Fruit fly (Drosophila melanogaster): ENCODE results near the gene Agpat2.

The Agpat2 gene

dm6 chr2L:8416350-8417046, 47.3 kb downstream of the Agpat2 start:
- TF ChIP-seq CG7045 (GFP tag; optimal IDR thresholded peaks at IDR 0.05) (peak; percentile 5), kay (GFP tag; ENCODE audit: borderline replicate concordance) (no peak), ovo (GFP tag; optimal IDR thresholded peaks at IDR 0.05) (no peak), CG1620 (GFP tag; optimal IDR thresholded peaks at IDR 0.05) (no peak), CG5204 (GFP tag; optimal IDR thresholded peaks at IDR 0.05) (no peak), CG14711 (tag; optimal IDR thresholded peaks at IDR 0.05) (no peak), Hr96 (GFP tag; optimal IDR thresholded peaks at IDR 0.05) (peak; percentile 33), cnc (optimal IDR thresholded peaks at IDR 0.05) (no peak), CG33017 (tag; optimal IDR thresholded peaks at IDR 0.05) (peak; percentile 1), Mnt (GFP tag; optimal IDR thresholded peaks at IDR 0.05) (no peak), Crg-1 (GFP tag; optimal IDR thresholded peaks at IDR 0.05) (no peak), toe (GFP tag; optimal IDR thresholded peaks at IDR 0.05) (no peak), bab1 (GFP tag; optimal IDR thresholded peaks at IDR 0.05) (peak; percentile 8), tj (GFP tag; optimal IDR thresholded peaks at IDR 0.05) (peak; percentile 10), CG7101 (tag; optimal IDR thresholded peaks at IDR 0.05) (no peak), cic (GFP tag; optimal IDR thresholded peaks at IDR 0.05) (peak; percentile 19)

DNA sequence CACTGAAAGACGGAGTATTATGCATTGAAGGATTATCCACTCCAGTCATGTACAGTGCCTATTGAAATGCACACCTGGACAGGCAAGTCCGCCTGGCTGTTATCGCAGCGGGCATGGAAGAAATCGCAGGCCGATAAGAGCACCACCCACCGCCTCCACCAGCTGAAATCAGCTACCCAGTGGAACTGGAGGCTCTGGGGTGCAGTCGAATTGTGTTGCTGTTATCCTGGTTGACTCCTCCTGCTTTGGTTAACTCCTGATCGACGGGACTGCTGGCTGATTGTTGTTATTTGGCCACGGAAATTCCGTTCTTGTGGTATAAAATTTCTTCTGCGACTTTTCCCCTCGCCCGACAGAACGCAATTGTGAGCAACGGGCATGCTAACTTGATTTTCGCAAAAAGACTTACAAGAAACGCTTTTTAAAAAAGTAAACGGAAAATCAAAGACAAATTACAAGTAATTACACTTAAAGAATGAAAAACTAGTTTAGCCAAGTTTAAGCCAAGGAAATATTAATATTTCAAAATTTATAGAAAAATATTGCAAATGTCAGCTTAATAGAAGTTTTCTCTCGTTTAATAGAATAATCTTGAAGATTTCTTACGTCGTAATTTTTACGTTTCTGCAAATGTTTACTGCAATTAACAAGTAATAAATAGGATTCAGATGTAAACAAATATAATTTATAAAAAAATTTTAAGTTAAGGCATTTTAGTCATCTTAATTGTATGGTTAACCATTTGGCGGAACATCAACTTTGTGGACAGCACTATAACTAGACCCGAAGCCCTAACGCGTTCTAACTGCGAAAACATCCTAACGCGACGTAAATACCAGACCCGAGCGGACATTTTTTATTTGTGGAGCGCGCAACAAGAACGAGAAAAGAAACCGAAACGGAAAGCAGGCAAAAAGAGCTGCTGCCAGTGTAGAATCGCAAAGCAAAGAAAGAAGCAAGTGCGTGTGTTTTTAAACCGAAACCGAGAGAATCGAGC, 48.6 kb downstream of the Agpat2 start, which contains the start of the genes CG13398 and Akap200:
CG13398 (minus strand) TSS at position 370 of the 997 bp plus-strand sequence.
Akap200 (plus strand) TSS at position 804 of the 997 bp plus-strand sequence.
- peak; percentile 25 for TF ChIP-seq CG7045 (GFP tag; optimal IDR thresholded peaks at IDR 0.05)
- TF ChIP-seq CG5204 (GFP tag; optimal IDR thresholded peaks at IDR 0.05), result peak; percentile 60
- peak; percentile 51 for TF ChIP-seq CG33017 (tag; optimal IDR thresholded peaks at IDR 0.05)
- no peak for TF ChIP-seq cnc (optimal IDR thresholded peaks at IDR 0.05)
- TF ChIP-seq Crg-1 (GFP tag; optimal IDR thresholded peaks at IDR 0.05), result no peak
- no peak for TF ChIP-seq Mnt (GFP tag; optimal IDR thresholded peaks at IDR 0.05)
- peak; percentile 44 for TF ChIP-seq pad (GFP tag; optimal IDR thresholded peaks at IDR 0.05)
- TF ChIP-seq ovo (GFP tag; optimal IDR thresholded peaks at IDR 0.05), result peak; percentile 59
- no peak for TF ChIP-seq bab1 (GFP tag; optimal IDR thresholded peaks at IDR 0.05)
- TF ChIP-seq kay (GFP tag; ENCODE audit: borderline replicate concordance), result no peak
- peak; percentile 59 for TF ChIP-seq CG11617 (GFP tag; optimal IDR thresholded peaks at IDR 0.05)
- peak; percentile 48 for TF ChIP-seq CG12768 (GFP tag; optimal IDR thresholded peaks at IDR 0.05)
- TF ChIP-seq CG14711 (tag; optimal IDR thresholded peaks at IDR 0.05), result no peak
- no peak for TF ChIP-seq cic (GFP tag; optimal IDR thresholded peaks at IDR 0.05)
- no peak for TF ChIP-seq Hr96 (GFP tag; optimal IDR thresholded peaks at IDR 0.05)
- peak; percentile 68 for TF ChIP-seq CG7101 (tag; optimal IDR thresholded peaks at IDR 0.05)
- TF ChIP-seq CG1620 (GFP tag; optimal IDR thresholded peaks at IDR 0.05), result peak; percentile 61
- TF ChIP-seq toe (GFP tag; optimal IDR thresholded peaks at IDR 0.05), result no peak
- TF ChIP-seq tj (GFP tag; optimal IDR thresholded peaks at IDR 0.05), result peak; percentile 17
- no peak for TF ChIP-seq Clk (GFP tag; optimal IDR thresholded peaks at IDR 0.05)

DNA sequence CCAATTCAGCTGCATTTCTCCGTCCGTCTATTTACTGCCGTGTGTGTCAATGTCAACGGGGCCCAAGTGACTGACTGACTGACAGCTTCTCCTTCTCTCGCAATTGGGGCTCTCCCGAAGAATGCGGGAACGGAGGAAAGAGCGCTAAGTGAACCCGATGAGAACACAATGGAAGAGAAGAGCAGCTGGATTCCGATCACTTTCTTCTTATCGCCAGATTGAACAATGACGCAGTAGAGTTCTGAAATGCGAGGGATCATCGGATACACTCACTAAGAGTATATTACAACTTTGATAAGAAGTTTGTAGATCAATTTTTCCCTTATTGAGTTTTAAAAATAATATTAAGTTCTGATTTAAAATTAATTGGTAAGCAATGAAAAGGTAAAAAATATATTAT, 52.3 kb downstream of the Agpat2 start, which contains the start of gene Naglu:
Naglu (minus strand) TSS at position 339 of the 400 bp plus-strand sequence.
- TF ChIP-seq kay (GFP tag; ENCODE audit: borderline replicate concordance) (no peak), cic (GFP tag; optimal IDR thresholded peaks at IDR 0.05) (peak; percentile 27), CG7101 (tag; optimal IDR thresholded peaks at IDR 0.05) (peak; percentile 24), Clk (GFP tag; optimal IDR thresholded peaks at IDR 0.05) (no peak), CG12768 (GFP tag; optimal IDR thresholded peaks at IDR 0.05) (peak; percentile 17), CG33017 (tag; optimal IDR thresholded peaks at IDR 0.05) (peak; percentile 5), CG11617 (GFP tag; optimal IDR thresholded peaks at IDR 0.05) (peak; percentile 7)

dm6 chr2L:8403286-8404270, 60.2 kb downstream of the Agpat2 start, which contains the start of gene emb:
Gene emb (plus strand): TSS chr2L:8403573.
- TF ChIP-seq CG12768 (GFP tag; optimal IDR thresholded peaks at IDR 0.05), result peak; percentile 37
- TF ChIP-seq CG7045 (GFP tag; optimal IDR thresholded peaks at IDR 0.05), result no peak
- TF ChIP-seq toe (GFP tag; optimal IDR thresholded peaks at IDR 0.05), result no peak
- peak; percentile 11 for TF ChIP-seq CG1620 (GFP tag; optimal IDR thresholded peaks at IDR 0.05)
- peak; percentile 56 for TF ChIP-seq CG7101 (tag; optimal IDR thresholded peaks at IDR 0.05)
- peak; percentile 47 for TF ChIP-seq pad (GFP tag; optimal IDR thresholded peaks at IDR 0.05)
- peak; percentile 43 for TF ChIP-seq Crg-1 (GFP tag; optimal IDR thresholded peaks at IDR 0.05)
- no peak for TF ChIP-seq kay (GFP tag; ENCODE audit: borderline replicate concordance)
- TF ChIP-seq Clk (GFP tag; optimal IDR thresholded peaks at IDR 0.05), result peak; percentile 8
- TF ChIP-seq tj (GFP tag; optimal IDR thresholded peaks at IDR 0.05), result peak; percentile 51
- no peak for TF ChIP-seq Hr96 (GFP tag; optimal IDR thresholded peaks at IDR 0.05)
- TF ChIP-seq cic (GFP tag; optimal IDR thresholded peaks at IDR 0.05), result peak; percentile 80
- no peak for TF ChIP-seq ovo (GFP tag; optimal IDR thresholded peaks at IDR 0.05)
- TF ChIP-seq Mnt (GFP tag; optimal IDR thresholded peaks at IDR 0.05), result peak; percentile 80
- TF ChIP-seq bab1 (GFP tag; optimal IDR thresholded peaks at IDR 0.05), result peak; percentile 79
- no peak for TF ChIP-seq CG33017 (tag; optimal IDR thresholded peaks at IDR 0.05)
- TF ChIP-seq CG14711 (tag; optimal IDR thresholded peaks at IDR 0.05), result no peak
- no peak for TF ChIP-seq cnc (optimal IDR thresholded peaks at IDR 0.05)
- TF ChIP-seq CG11617 (GFP tag; optimal IDR thresholded peaks at IDR 0.05), result peak; percentile 50
- no peak for TF ChIP-seq CG5204 (GFP tag; optimal IDR thresholded peaks at IDR 0.05)
